Fruit fly (Drosophila melanogaster) whole organism, embryonic: ENCODE results near the gene alpha-PheRS.

ENCODE experiments used
- ATbp ChIP-seq: fragments of 200-800 bp; sonication (Bioruptor generic); optimal IDR thresholded peaks from 2 replicates; lab custom pipeline; 2017; ENCODE audit warnings: missing biosample characterization, mild to moderate bottlenecking, missing genetic modification characterization, missing genetic modification reagents
- Adf1 ChIP-seq: fragments of 200-800 bp; sonication (Bioruptor generic); IDR thresholded peaks from 2 replicates; pipeline ENCODE4 v1.3.6; 2022; ENCODE audit warnings: missing biosample characterization, missing genetic modification characterization
- Antp ChIP-seq: fragments of 200-800 bp; sonication (Bioruptor generic); optimal IDR thresholded peaks from 3 replicates; lab custom pipeline; 2016; ENCODE audit warnings: missing biosample characterization, missing genetic modification characterization
- Asciz ChIP-seq: fragments of 200-800 bp; sonication (Bioruptor generic); optimal IDR thresholded peaks from 2 replicates; lab custom pipeline; 2017; ENCODE audit warnings: missing biosample characterization, mild to moderate bottlenecking, missing genetic modification characterization, missing genetic modification reagents
- CG10979 ChIP-seq: fragments of 200-800 bp; sonication (Bioruptor generic); optimal IDR thresholded peaks from 2 replicates; lab custom pipeline; 2018; ENCODE audit warnings: missing biosample characterization, mild to moderate bottlenecking, missing genetic modification characterization, moderate library complexity
- CG11504 ChIP-seq: fragments of 200-800 bp; sonication (Bioruptor generic); optimal IDR thresholded peaks from 3 replicates; lab custom pipeline; 2019; ENCODE audit warnings: missing biosample characterization, mild to moderate bottlenecking, missing genetic modification characterization, moderate library complexity
- CG12299 ChIP-seq: fragments of 200-800 bp; sonication (Bioruptor generic); optimal IDR thresholded peaks from 2 replicates; lab custom pipeline; 2018; ENCODE audit warnings: missing biosample characterization, mild to moderate bottlenecking, missing genetic modification characterization
- CG2875 ChIP-seq: fragments of 200-800 bp; sonication (Bioruptor generic); optimal IDR thresholded peaks from 2 replicates; lab custom pipeline; 2017; ENCODE audit warnings: missing biosample characterization, mild to moderate bottlenecking, missing genetic modification characterization, missing genetic modification reagents
- CG31365 ChIP-seq: fragments of 200-800 bp; sonication (Bioruptor generic); optimal IDR thresholded peaks from 2 replicates; lab custom pipeline; 2018; ENCODE audit warnings: missing biosample characterization, mild to moderate bottlenecking, missing genetic modification characterization
- CG3281 ChIP-seq: fragments of 200-800 bp; sonication (Bioruptor generic); optimal IDR thresholded peaks from 3 replicates; lab custom pipeline; 2017; ENCODE audit warnings: missing biosample characterization, mild to moderate bottlenecking, missing genetic modification characterization
- CG4424 ChIP-seq: fragments of 200-800 bp; sonication (Bioruptor generic); optimal IDR thresholded peaks from 3 replicates; lab custom pipeline; 2016; ENCODE audit warnings: missing biosample characterization, missing genetic modification characterization
- CG4707 ChIP-seq: fragments of 200-800 bp; sonication (Bioruptor generic); optimal IDR thresholded peaks from 2 replicates; lab custom pipeline; 2018; ENCODE audit warnings: missing biosample characterization, mild to moderate bottlenecking, missing genetic modification characterization, moderate library complexity
- CG6654 ChIP-seq: fragments of 200-800 bp; sonication (Bioruptor generic); optimal IDR thresholded peaks from 2 replicates; lab custom pipeline; 2017; ENCODE audit warnings: missing biosample characterization, mild to moderate bottlenecking, missing genetic modification characterization
- CG9215 ChIP-seq: fragments of 200-800 bp; sonication (Bioruptor generic); IDR thresholded peaks from 2 replicates; pipeline ENCODE4 v1.3.6; 2022; ENCODE audit warnings: missing biosample characterization, missing genetic modification characterization
- CG9437 ChIP-seq: fragments of 200-800 bp; sonication (Bioruptor generic); optimal IDR thresholded peaks from 2 replicates; lab custom pipeline; 2018; ENCODE audit warnings: missing biosample characterization, mild to moderate bottlenecking, missing genetic modification characterization
- CG9609 ChIP-seq: fragments of 200-800 bp; sonication (Bioruptor generic); optimal IDR thresholded peaks from 3 replicates; lab custom pipeline; 2016; ENCODE audit warnings: missing biosample characterization, missing genetic modification characterization
- CG9876 ChIP-seq: fragments of 200-800 bp; sonication (Bioruptor generic); optimal IDR thresholded peaks from 2 replicates; lab custom pipeline; 2016; ENCODE audit warnings: missing biosample characterization, missing genetic modification characterization
- CG9932 ChIP-seq: fragments of 200-800 bp; sonication (Bioruptor generic); IDR thresholded peaks from 2 replicates; pipeline ENCODE4 v1.3.6; 2022; ENCODE audit warnings: missing biosample characterization, missing genetic modification characterization
- Chrac-16 ChIP-seq: fragments of 200-800 bp; sonication (Bioruptor generic); optimal IDR thresholded peaks from 3 replicates; lab custom pipeline; 2016; ENCODE audit warnings: missing biosample characterization, missing genetic modification characterization
- D19B ChIP-seq: fragments of 200-800 bp; sonication (Bioruptor generic); optimal IDR thresholded peaks from 2 replicates; lab custom pipeline; 2017; ENCODE audit warnings: missing biosample characterization, mild to moderate bottlenecking, missing genetic modification characterization
- Deaf1 ChIP-seq: fragments of 200-800 bp; optimal IDR thresholded peaks from 3 replicates; lab custom pipeline; 2019; ENCODE audit warnings: missing biosample characterization, mild to moderate bottlenecking, missing genetic modification characterization, moderate library complexity
- Dp ChIP-seq: fragments of 200-800 bp; sonication (Bioruptor generic); optimal IDR thresholded peaks from 2 replicates; lab custom pipeline; 2018; ENCODE audit warnings: missing biosample characterization, mild to moderate bottlenecking, missing genetic modification characterization, moderate library complexity
- Eip74EF ChIP-seq, 2 experiments: fragments of 200-800 bp in 1 of 2; fragments of >200 bp in 1 of 2; sonication (Bioruptor generic) in 1 of 2; optimal IDR thresholded peaks; 2 replicates each; lab custom pipeline; 2017 to 2019; ENCODE audit warnings: missing biosample characterization in 2 of 2, missing genetic modification characterization in 2 of 2, mild to moderate bottlenecking in 1 of 2, moderate library complexity in 1 of 2
- Fer1 ChIP-seq: fragments of 200-800 bp; sonication (Bioruptor generic); optimal IDR thresholded peaks from 2 replicates; lab custom pipeline; 2017; ENCODE audit warnings: missing biosample characterization, mild to moderate bottlenecking, missing genetic modification characterization
- GATAe ChIP-seq: fragments of 200-800 bp; sonication (Bioruptor generic); conservative IDR thresholded peaks from 2 replicates; pipeline ENCODE4 v1.3.6; 2022; ENCODE audit warnings: missing biosample characterization, missing genetic modification characterization
- MESR4 ChIP-seq: fragments of 200-800 bp; sonication (Bioruptor generic); optimal IDR thresholded peaks from 2 replicates; lab custom pipeline; 2018; ENCODE audit warnings: missing biosample characterization, mild to moderate bottlenecking, missing genetic modification characterization, moderate library complexity
- Med ChIP-seq: fragments of 200-800 bp; sonication (Bioruptor generic); peaks from one replicate; lab custom pipeline; 2016; ENCODE audit warnings: missing biosample characterization, missing genetic modification characterization, mild to moderate bottlenecking, inconsistent platforms, moderate library complexity
- Meics ChIP-seq: fragments of 200-800 bp; sonication (Bioruptor generic); optimal IDR thresholded peaks from 2 replicates; lab custom pipeline; 2017; ENCODE audit warnings: missing biosample characterization, mild to moderate bottlenecking, missing genetic modification characterization
- NC2β ChIP-seq: fragments of 200-800 bp; sonication (Bioruptor generic); optimal IDR thresholded peaks from 2 replicates; lab custom pipeline; 2016; ENCODE audit warnings: missing biosample characterization, missing genetic modification characterization
- Oaz ChIP-seq: fragments of 200-800 bp; sonication (Bioruptor generic); IDR thresholded peaks from 2 replicates; pipeline ENCODE4 v1.3.6; 2022; ENCODE audit warnings: missing biosample characterization, missing genetic modification characterization
- Oli ChIP-seq: fragments of 200-800 bp; sonication (Bioruptor generic); optimal IDR thresholded peaks from 2 replicates; lab custom pipeline; 2018; ENCODE audit warnings: missing biosample characterization, mild to moderate bottlenecking, missing genetic modification characterization, moderate library complexity
- PHDP ChIP-seq: fragments of 200-800 bp; sonication (Bioruptor generic); optimal IDR thresholded peaks from 3 replicates; lab custom pipeline; 2018; ENCODE audit warnings: missing biosample characterization, mild to moderate bottlenecking, missing genetic modification characterization, moderate library complexity
- Pdp1 ChIP-seq, 2 experiments: fragments of 200-800 bp; sonication (Bioruptor generic); optimal IDR thresholded peaks; 3 replicates each; lab custom pipeline; 2016; ENCODE audit warnings: missing biosample characterization in 2 of 2, missing genetic modification characterization in 2 of 2, mild to moderate bottlenecking in 1 of 2, moderate library complexity in 1 of 2
- Poxn ChIP-seq: fragments of 200-800 bp; sonication (Bioruptor generic); IDR thresholded peaks from 2 replicates; pipeline ENCODE4 v1.3.6; 2022; ENCODE audit warnings: missing biosample characterization, missing genetic modification characterization
- Ptx1 ChIP-seq: fragments of 200-800 bp; sonication (Bioruptor generic); IDR thresholded peaks from 2 replicates; pipeline ENCODE4 v1.3.6; 2022; ENCODE audit warnings: missing biosample characterization, missing genetic modification characterization
- TFAM ChIP-seq: fragments of 200-800 bp; sonication (Bioruptor generic); optimal IDR thresholded peaks from 2 replicates; lab custom pipeline; 2017; ENCODE audit warnings: missing biosample characterization, missing genetic modification characterization, inconsistent platforms
- Taf1 ChIP-seq: fragments of 200-800 bp; sonication (Bioruptor generic); IDR thresholded peaks from 2 replicates; pipeline ENCODE4 v1.3.6; 2022; ENCODE audit warnings: missing biosample characterization, missing genetic modification characterization
- Tbp ChIP-seq: fragments of >200 bp; optimal IDR thresholded peaks from 2 replicates; lab custom pipeline; 2018; ENCODE audit warnings: missing biosample characterization, missing genetic modification characterization
- Xbp1 ChIP-seq: fragments of 200-800 bp; sonication (Bioruptor generic); optimal IDR thresholded peaks from 3 replicates; lab custom pipeline; 2016; ENCODE audit warnings: missing biosample characterization, mild to moderate bottlenecking, missing genetic modification characterization
- ac ChIP-seq: fragments of 200-800 bp; sonication (Bioruptor generic); optimal IDR thresholded peaks from 3 replicates; lab custom pipeline; 2017; ENCODE audit warnings: missing biosample characterization, mild to moderate bottlenecking, missing genetic modification characterization
- cato ChIP-seq: fragments of 200-800 bp; sonication (Bioruptor generic); optimal IDR thresholded peaks from 2 replicates; lab custom pipeline; 2016; ENCODE audit warnings: missing biosample characterization, missing genetic modification characterization, borderline replicate concordance
- crp ChIP-seq, 2 experiments: fragments of 200-800 bp; sonication (Bioruptor generic); optimal IDR thresholded peaks; 2 replicates in 1 of 2; 3 replicates in 1 of 2; lab custom pipeline; 2017; ENCODE audit warnings: missing biosample characterization in 2 of 2, missing genetic modification characterization in 2 of 2, mild to moderate bottlenecking in 1 of 2, moderate library complexity in 1 of 2
- exex ChIP-seq: fragments of 200-800 bp; sonication (Bioruptor generic); optimal IDR thresholded peaks from 4 replicates; lab custom pipeline; 2018; ENCODE audit warnings: missing biosample characterization, mild to moderate bottlenecking, missing genetic modification characterization, moderate library complexity
- knrl ChIP-seq: fragments of 200-800 bp; sonication (Bioruptor generic); IDR thresholded peaks from 3 replicates; pipeline ENCODE4 v1.3.6; 2022; ENCODE audit warnings: missing biosample characterization, missing genetic modification characterization; ENCODE audit not compliant: partially characterized antibody
- pita ChIP-seq: fragments of 200-800 bp; sonication (Bioruptor generic); optimal IDR thresholded peaks from 2 replicates; lab custom pipeline; 2017; ENCODE audit warnings: missing biosample characterization, mild to moderate bottlenecking, missing genetic modification characterization
- repo ChIP-seq: fragments of 200-800 bp; sonication (Bioruptor generic); optimal IDR thresholded peaks from 2 replicates; lab custom pipeline; 2016; ENCODE audit warnings: missing biosample characterization, missing genetic modification characterization
- sd ChIP-seq: fragments of 200-800 bp; sonication (Bioruptor generic); optimal IDR thresholded peaks from 3 replicates; lab custom pipeline; 2018; ENCODE audit warnings: missing biosample characterization, mild to moderate bottlenecking, missing genetic modification characterization, moderate library complexity
- sima ChIP-seq: fragments of 200-800 bp; sonication (Bioruptor generic); optimal IDR thresholded peaks from 2 replicates; lab custom pipeline; 2016; ENCODE audit warnings: missing biosample characterization, missing genetic modification characterization
- sisA ChIP-seq: fragments of 200-800 bp; sonication (Bioruptor generic); IDR thresholded peaks from 2 replicates; pipeline ENCODE4 v1.3.6; 2022; ENCODE audit warnings: missing biosample characterization, missing genetic modification characterization
- toy ChIP-seq: fragments of 200-800 bp; sonication (Bioruptor generic); IDR thresholded peaks from 2 replicates; pipeline ENCODE4 v1.3.6; 2022; ENCODE audit warnings: missing biosample characterization, missing genetic modification characterization

The alpha-PheRS gene

dm6 chrX:8125224-8125649 is 20.2 kb downstream of the alpha-PheRS start (continued):
- no peak for TF ChIP-seq TFAM (GFP tag; lab: Kevin White, UChicago)
- TF ChIP-seq pita (GFP tag; lab: Kevin White, UChicago) = no peak
- TF ChIP-seq CG31365 (tag; lab: Kevin White, UChicago) = no peak
- no peak for TF ChIP-seq Oaz (GFP tag; lab: Robert Waterston, UW)
- peak; percentile 19 for TF ChIP-seq Meics (GFP tag; lab: Kevin White, UChicago)
- TF ChIP-seq Taf1 = no peak
- peak; percentile 65 for TF ChIP-seq Med (GFP tag; lab: Kevin White, UChicago)
- peak; percentile 15 for TF ChIP-seq CG3281
- TF ChIP-seq CG2875 (GFP tag; lab: Kevin White, UChicago) = peak; percentile 41
- no peak for TF ChIP-seq CG12299 (tag; lab: Kevin White, UChicago)
- TF ChIP-seq Poxn = no peak
- TF ChIP-seq Antp (GFP tag; lab: Kevin White, UChicago) = no peak
- TF ChIP-seq CG9215 (GFP tag; lab: Robert Waterston, UW) = no peak
- no peak for TF ChIP-seq CG9876 (GFP tag; lab: Kevin White, UChicago)
- no peak for TF ChIP-seq CG9932 (GFP tag; lab: Robert Waterston, UW)
- TF ChIP-seq Xbp1 = peak; percentile 53
- no peak for TF ChIP-seq knrl
- peak; percentile 38 for TF ChIP-seq CG6654 (GFP tag; lab: Kevin White, UChicago)
- peak; percentile 72 for TF ChIP-seq Ptx1 (GFP tag; lab: Robert Waterston, UW)
- no peak for TF ChIP-seq sd
- peak; percentile 37 for TF ChIP-seq Fer1 (GFP tag; lab: Kevin White, UChicago)
- TF ChIP-seq CG4424 = peak; percentile 63
- TF ChIP-seq CG4707 (GFP tag; lab: Kevin White, UChicago) = peak; percentile 68
- TF ChIP-seq repo = no peak
- TF ChIP-seq CG10979 = peak; percentile 69
- TF ChIP-seq Dp = no peak
- no peak for TF ChIP-seq Chrac-16 (GFP tag; lab: Kevin White, UChicago)
- no peak for TF ChIP-seq crp (GFP tag; optimal IDR thresholded peaks at IDR 0.05; lab: Kevin White, UChicago)
- TF ChIP-seq Asciz (GFP tag; lab: Kevin White, UChicago) = peak; percentile 55
- peak; percentile 74 for TF ChIP-seq Oli (tag; lab: Kevin White, UChicago)
- no peak for TF ChIP-seq Deaf1 (tag; lab: Kevin White, UChicago)
- TF ChIP-seq sisA (GFP tag; lab: Robert Waterston, UW) = peak; percentile 24; the same call in 1 of the 2 replicates
- no peak for TF ChIP-seq GATAe (GFP tag; lab: Robert Waterston, UW)
- no peak for TF ChIP-seq toy (GFP tag; lab: Robert Waterston, UW)
- TF ChIP-seq ATbp (GFP tag; lab: Kevin White, UChicago) = peak; percentile 53
- no peak for TF ChIP-seq exex (tag; lab: Kevin White, UChicago)
- TF ChIP-seq sima (GFP tag; lab: Kevin White, UChicago) = no peak
- peak; percentile 82 for TF ChIP-seq CG11504
- peak; percentile 9 for TF ChIP-seq cato
- TF ChIP-seq MESR4 = no peak
- TF ChIP-seq Pdp1 (GFP tag; optimal IDR thresholded peaks at IDR 0.05; lab: Kevin White, UChicago) = no peak
- no peak for TF ChIP-seq CG9609 (GFP tag; lab: Kevin White, UChicago)
- peak; percentile 64 for TF ChIP-seq CG9437 (GFP tag; lab: Kevin White, UChicago)
- no peak for TF ChIP-seq D19B (GFP tag; lab: Kevin White, UChicago)
- no peak for TF ChIP-seq NC2β
- no peak for TF ChIP-seq ac
- peak; percentile 40 for TF ChIP-seq PHDP (tag; lab: Kevin White, UChicago)
- TF ChIP-seq Tbp (GFP tag; lab: Kevin White, UChicago) = no peak
- TF ChIP-seq Adf1 (GFP tag; lab: Robert Waterston, UW) = no peak
- TF ChIP-seq Eip74EF (GFP tag; optimal IDR thresholded peaks at IDR 0.05; lab: Kevin White, UChicago) = peak in 1 of 2 experiments; percentile 69
